Fruit fly (Drosophila melanogaster) whole organism, adult: ENCODE results near the gene Vps52.

Experiments
- CG11617 ChIP-seq: fragments of 200-800 bp; sonication (Bioruptor generic); optimal IDR thresholded peaks from 2 replicates; lab custom pipeline; 2017; ENCODE audit warnings: mild to moderate bottlenecking, missing biosample characterization, missing genetic modification reagents, missing genetic modification characterization
- CG14711 ChIP-seq: fragments of 200-800 bp; sonication (Bioruptor generic); optimal IDR thresholded peaks from 2 replicates; lab custom pipeline; 2018; ENCODE audit warnings: missing biosample characterization, mild to moderate bottlenecking, missing genetic modification characterization, moderate library complexity
- CG1620 ChIP-seq: fragments of 200-800 bp; sonication (Bioruptor generic); optimal IDR thresholded peaks from 2 replicates; lab custom pipeline; 2016; ENCODE audit warnings: missing biosample characterization, missing genetic modification characterization
- CG33017 ChIP-seq: fragments of 200-800 bp; sonication (Bioruptor generic); optimal IDR thresholded peaks from 2 replicates; lab custom pipeline; 2018; ENCODE audit warnings: missing biosample characterization, mild to moderate bottlenecking, missing genetic modification characterization, moderate library complexity
- CG7045 ChIP-seq: fragments of 200-800 bp; sonication (Bioruptor generic); optimal IDR thresholded peaks from 2 replicates; lab custom pipeline; 2017; ENCODE audit warnings: missing biosample characterization, mild to moderate bottlenecking, missing genetic modification characterization
- Clk ChIP-seq: fragments of 200-800 bp; sonication (Bioruptor generic); optimal IDR thresholded peaks from 2 replicates; lab custom pipeline; 2017; ENCODE audit warnings: missing biosample characterization, missing genetic modification characterization
- Hr96 ChIP-seq: fragments of 200-800 bp; sonication (Bioruptor generic); optimal IDR thresholded peaks from 2 replicates; lab custom pipeline; 2016; ENCODE audit warnings: missing biosample characterization, missing genetic modification characterization
- kay ChIP-seq: fragments of 200-800 bp; sonication (Bioruptor generic); peaks from one replicate; lab custom pipeline; 2016; ENCODE audit warnings: missing biosample characterization, missing genetic modification characterization, borderline replicate concordance
- ovo ChIP-seq: fragments of 200-800 bp; sonication (Bioruptor generic); optimal IDR thresholded peaks from 2 replicates; lab custom pipeline; 2016; ENCODE audit warnings: missing biosample characterization, missing genetic modification characterization

- TF ChIP-seq CG14711 (no peak), CG7045 (no peak), Hr96 (GFP tag; lab: Kevin White, UChicago) (no peak), kay (no peak), ovo (no peak), CG1620 (GFP tag; lab: Kevin White, UChicago) (no peak), CG11617 (GFP tag; lab: Kevin White, UChicago) (no peak), CG33017 (no peak), Clk (no peak)
Measured at dm6 chr2L:5473880-5474446, 49.7 kb downstream of the Vps52 start.
